Fruit fly (Drosophila melanogaster) whole organism, adult: Measurements from ENCODE around the gene CG31515.
A peak's percentile ranks its signal among the peaks of the same experiment; 100 is the strongest.

Experiments
- CG11617 ChIP-seq: fragments of 200-800 bp; sonication (Bioruptor generic); optimal IDR thresholded peaks from 2 replicates; lab custom pipeline; 2017; ENCODE audit warnings: mild to moderate bottlenecking, missing biosample characterization, missing genetic modification reagents, missing genetic modification characterization
- CG12768 ChIP-seq: fragments of 200-800 bp; sonication (Bioruptor generic); optimal IDR thresholded peaks from 2 replicates; lab custom pipeline; 2017; ENCODE audit warnings: missing biosample characterization, missing genetic modification characterization, mild to moderate bottlenecking, moderate library complexity, missing genetic modification reagents
- CG14711 ChIP-seq: fragments of 200-800 bp; sonication (Bioruptor generic); optimal IDR thresholded peaks from 2 replicates; lab custom pipeline; 2018; ENCODE audit warnings: missing biosample characterization, mild to moderate bottlenecking, missing genetic modification characterization, moderate library complexity
- CG1620 ChIP-seq: fragments of 200-800 bp; sonication (Bioruptor generic); optimal IDR thresholded peaks from 2 replicates; lab custom pipeline; 2016; ENCODE audit warnings: missing biosample characterization, missing genetic modification characterization
- CG33017 ChIP-seq: fragments of 200-800 bp; sonication (Bioruptor generic); optimal IDR thresholded peaks from 2 replicates; lab custom pipeline; 2018; ENCODE audit warnings: missing biosample characterization, mild to moderate bottlenecking, missing genetic modification characterization, moderate library complexity
- CG5204 ChIP-seq: fragments of 200-800 bp; sonication (Bioruptor generic); optimal IDR thresholded peaks from 2 replicates; lab custom pipeline; 2016; ENCODE audit warnings: missing biosample characterization, missing genetic modification characterization
- CG7045 ChIP-seq: fragments of 200-800 bp; sonication (Bioruptor generic); optimal IDR thresholded peaks from 2 replicates; lab custom pipeline; 2017; ENCODE audit warnings: missing biosample characterization, mild to moderate bottlenecking, missing genetic modification characterization
- CG7101 ChIP-seq: fragments of 200-800 bp; sonication (Bioruptor generic); optimal IDR thresholded peaks from 2 replicates; lab custom pipeline; 2018; ENCODE audit warnings: missing biosample characterization, mild to moderate bottlenecking, missing genetic modification characterization, moderate library complexity
- Clk ChIP-seq: fragments of 200-800 bp; sonication (Bioruptor generic); optimal IDR thresholded peaks from 2 replicates; lab custom pipeline; 2017; ENCODE audit warnings: missing biosample characterization, missing genetic modification characterization
- Crg-1 ChIP-seq: fragments of 200-800 bp; sonication (Bioruptor generic); optimal IDR thresholded peaks from 2 replicates; lab custom pipeline; 2016; ENCODE audit warnings: missing biosample characterization, missing genetic modification characterization
- Hr96 ChIP-seq: fragments of 200-800 bp; sonication (Bioruptor generic); optimal IDR thresholded peaks from 2 replicates; lab custom pipeline; 2016; ENCODE audit warnings: missing biosample characterization, missing genetic modification characterization
- Mnt ChIP-seq: fragments of 200-800 bp; sonication (Bioruptor generic); optimal IDR thresholded peaks from 2 replicates; lab custom pipeline; 2016; ENCODE audit warnings: missing biosample characterization, mild to moderate bottlenecking, missing genetic modification characterization
- bab1 ChIP-seq: fragments of 200-800 bp; sonication (Bioruptor generic); optimal IDR thresholded peaks from 3 replicates; lab custom pipeline; 2019; ENCODE audit warnings: missing biosample characterization, mild to moderate bottlenecking, missing genetic modification characterization, moderate library complexity
- cic ChIP-seq: fragments of 200-800 bp; sonication (Bioruptor generic); optimal IDR thresholded peaks from 2 replicates; lab custom pipeline; 2017; ENCODE audit warnings: missing biosample characterization, mild to moderate bottlenecking, missing genetic modification characterization, moderate library complexity
- cnc ChIP-seq, 2 experiments: fragments of >200 bp; optimal IDR thresholded peaks; 2 replicates each; lab custom pipeline; 2017
- kay ChIP-seq: fragments of 200-800 bp; sonication (Bioruptor generic); peaks from one replicate; lab custom pipeline; 2016; ENCODE audit warnings: missing biosample characterization, missing genetic modification characterization, borderline replicate concordance
- ovo ChIP-seq: fragments of 200-800 bp; sonication (Bioruptor generic); optimal IDR thresholded peaks from 2 replicates; lab custom pipeline; 2016; ENCODE audit warnings: missing biosample characterization, missing genetic modification characterization
- pad ChIP-seq: fragments of 200-800 bp; sonication (Bioruptor generic); optimal IDR thresholded peaks from 3 replicates; lab custom pipeline; 2017; ENCODE audit warnings: missing biosample characterization, missing genetic modification characterization, mild to moderate bottlenecking, moderate library complexity, missing genetic modification reagents
- tj ChIP-seq: fragments of 200-800 bp; sonication (Bioruptor generic); optimal IDR thresholded peaks from 3 replicates; lab custom pipeline; 2017; ENCODE audit warnings: missing biosample characterization, mild to moderate bottlenecking, missing genetic modification characterization, moderate library complexity
- toe ChIP-seq: fragments of 200-800 bp; sonication (Bioruptor generic); optimal IDR thresholded peaks from 2 replicates; lab custom pipeline; 2016; ENCODE audit warnings: missing biosample characterization, missing genetic modification characterization

Gene CG31515

dm6 chr3R:23365028-23365427, 23.7 kb downstream of the CG31515 start:
- no peak for TF ChIP-seq CG5204 (GFP tag; lab: Kevin White, UChicago)

dm6 chr3R:23363515-23364124, 25.1 kb downstream of the CG31515 start, which contains the start of gene CG4408:
Gene CG4408, minus strand, starts transcription at chr3R:23363574.
- TF ChIP-seq bab1 = peak; percentile 43
- TF ChIP-seq CG11617 (GFP tag; lab: Kevin White, UChicago) = peak; percentile 4
- peak; percentile 41 for TF ChIP-seq CG12768
- no peak for TF ChIP-seq kay
- TF ChIP-seq CG7045 (GFP tag; lab: Kevin White, UChicago) = peak; percentile 27
- TF ChIP-seq CG1620 (GFP tag; lab: Kevin White, UChicago) = peak; percentile 48
- peak; percentile 77 for TF ChIP-seq CG14711 (tag; lab: Kevin White, UChicago)
- TF ChIP-seq CG7101 (tag; lab: Kevin White, UChicago) = peak; percentile 82
- no peak for TF ChIP-seq toe (GFP tag; lab: Kevin White, UChicago)
- no peak for TF ChIP-seq ovo (GFP tag; lab: Kevin White, UChicago)
- TF ChIP-seq Crg-1 (GFP tag; lab: Kevin White, UChicago) = peak; percentile 39
- no peak for TF ChIP-seq CG5204 (GFP tag; lab: Kevin White, UChicago)
- peak; percentile 19 for TF ChIP-seq Hr96 (GFP tag; lab: Kevin White, UChicago)
- TF ChIP-seq CG33017 (tag; lab: Kevin White, UChicago) = peak; percentile 70
- peak; percentile 57 for TF ChIP-seq pad (GFP tag; lab: Kevin White, UChicago)

dm6 chr3R:23360356-23360755, 28.3 kb downstream of the CG31515 start:
- no peak for TF ChIP-seq CG7101 (tag; lab: Kevin White, UChicago)
- TF ChIP-seq cnc (optimal IDR thresholded peaks at IDR 0.05; lab: Kevin White, UChicago) = no peak
- no peak for TF ChIP-seq Hr96 (GFP tag; lab: Kevin White, UChicago)
- TF ChIP-seq Mnt = no peak
- TF ChIP-seq Clk (GFP tag; lab: Kevin White, UChicago) = no peak
- no peak for TF ChIP-seq CG33017 (tag; lab: Kevin White, UChicago)
- TF ChIP-seq CG1620 (GFP tag; lab: Kevin White, UChicago) = no peak
- no peak for TF ChIP-seq kay
- TF ChIP-seq CG12768 = no peak
- TF ChIP-seq Crg-1 (GFP tag; lab: Kevin White, UChicago) = no peak
- TF ChIP-seq tj (GFP tag; lab: Kevin White, UChicago) = no peak
- no peak for TF ChIP-seq bab1
- no peak for TF ChIP-seq cic (GFP tag; lab: Kevin White, UChicago)
- no peak for TF ChIP-seq CG5204 (GFP tag; lab: Kevin White, UChicago)
- no peak for TF ChIP-seq CG7045 (GFP tag; lab: Kevin White, UChicago)
- no peak for TF ChIP-seq toe (GFP tag; lab: Kevin White, UChicago)
- TF ChIP-seq CG14711 (tag; lab: Kevin White, UChicago) = no peak

- TF ChIP-seq CG14711 (tag; lab: Kevin White, UChicago) (no peak), pad (GFP tag; lab: Kevin White, UChicago) (no peak), Hr96 (GFP tag; lab: Kevin White, UChicago) (no peak), CG1620 (GFP tag; lab: Kevin White, UChicago) (no peak), Crg-1 (GFP tag; lab: Kevin White, UChicago) (no peak), cnc (optimal IDR thresholded peaks at IDR 0.05; lab: Kevin White, UChicago) (no peak)
Observed at dm6 chr3R:23359420-23359819, 29.3 kb downstream of the CG31515 start.

dm6 chr3R:23358565-23359138, 30.0 kb downstream of the CG31515 start, which contains the start of gene RpS3:
Gene RpS3, plus strand, starts transcription at chr3R:23358812.
- peak; percentile 32 for TF ChIP-seq CG14711 (tag; lab: Kevin White, UChicago)
- TF ChIP-seq CG12768 = peak; percentile 72
- TF ChIP-seq Hr96 (GFP tag; lab: Kevin White, UChicago) = peak; percentile 3
- no peak for TF ChIP-seq CG1620 (GFP tag; lab: Kevin White, UChicago)
- no peak for TF ChIP-seq cnc (optimal IDR thresholded peaks at IDR 0.05; lab: Kevin White, UChicago)
- TF ChIP-seq CG7101 (tag; lab: Kevin White, UChicago) = peak; percentile 46
- TF ChIP-seq tj (GFP tag; lab: Kevin White, UChicago) = peak; percentile 5
- TF ChIP-seq toe (GFP tag; lab: Kevin White, UChicago) = peak; percentile 12
- TF ChIP-seq CG11617 (GFP tag; lab: Kevin White, UChicago) = peak; percentile 32
- no peak for TF ChIP-seq pad (GFP tag; lab: Kevin White, UChicago)
- TF ChIP-seq bab1 = peak; percentile 58
- TF ChIP-seq Crg-1 (GFP tag; lab: Kevin White, UChicago) = peak; percentile 42
- TF ChIP-seq Clk (GFP tag; lab: Kevin White, UChicago) = no peak
- TF ChIP-seq CG33017 (tag; lab: Kevin White, UChicago) = peak; percentile 6
- no peak for TF ChIP-seq cic (GFP tag; lab: Kevin White, UChicago)
- no peak for TF ChIP-seq CG5204 (GFP tag; lab: Kevin White, UChicago)
- no peak for TF ChIP-seq kay
- no peak for TF ChIP-seq ovo (GFP tag; lab: Kevin White, UChicago)
- no peak for TF ChIP-seq CG7045 (GFP tag; lab: Kevin White, UChicago)
- peak; percentile 94 for TF ChIP-seq Mnt

- TF ChIP-seq Clk (GFP tag; lab: Kevin White, UChicago) (no peak), CG33017 (tag; lab: Kevin White, UChicago) (peak; percentile 81), toe (GFP tag; lab: Kevin White, UChicago) (no peak), pad (GFP tag; lab: Kevin White, UChicago) (no peak), Hr96 (GFP tag; lab: Kevin White, UChicago) (no peak), tj (GFP tag; lab: Kevin White, UChicago) (no peak), CG5204 (GFP tag; lab: Kevin White, UChicago) (no peak), Mnt (no peak), CG14711 (tag; lab: Kevin White, UChicago) (peak; percentile 78), cnc (optimal IDR thresholded peaks at IDR 0.05; lab: Kevin White, UChicago) (no peak), Crg-1 (GFP tag; lab: Kevin White, UChicago) (no peak), CG11617 (GFP tag; lab: Kevin White, UChicago) (peak; percentile 65), kay (no peak), bab1 (no peak), CG1620 (GFP tag; lab: Kevin White, UChicago) (no peak), CG7045 (GFP tag; lab: Kevin White, UChicago) (peak; percentile 63), ovo (GFP tag; lab: Kevin White, UChicago) (no peak), CG7101 (tag; lab: Kevin White, UChicago) (peak; percentile 76), CG12768 (peak; percentile 40), cic (GFP tag; lab: Kevin White, UChicago) (no peak)
Observed at dm6 chr3R:23356920-23357386, 31.7 kb downstream of the CG31515 start.
